Fruit fly (Drosophila melanogaster): Measurements from ENCODE around the gene CG32264.

The CG32264 gene

DNA sequence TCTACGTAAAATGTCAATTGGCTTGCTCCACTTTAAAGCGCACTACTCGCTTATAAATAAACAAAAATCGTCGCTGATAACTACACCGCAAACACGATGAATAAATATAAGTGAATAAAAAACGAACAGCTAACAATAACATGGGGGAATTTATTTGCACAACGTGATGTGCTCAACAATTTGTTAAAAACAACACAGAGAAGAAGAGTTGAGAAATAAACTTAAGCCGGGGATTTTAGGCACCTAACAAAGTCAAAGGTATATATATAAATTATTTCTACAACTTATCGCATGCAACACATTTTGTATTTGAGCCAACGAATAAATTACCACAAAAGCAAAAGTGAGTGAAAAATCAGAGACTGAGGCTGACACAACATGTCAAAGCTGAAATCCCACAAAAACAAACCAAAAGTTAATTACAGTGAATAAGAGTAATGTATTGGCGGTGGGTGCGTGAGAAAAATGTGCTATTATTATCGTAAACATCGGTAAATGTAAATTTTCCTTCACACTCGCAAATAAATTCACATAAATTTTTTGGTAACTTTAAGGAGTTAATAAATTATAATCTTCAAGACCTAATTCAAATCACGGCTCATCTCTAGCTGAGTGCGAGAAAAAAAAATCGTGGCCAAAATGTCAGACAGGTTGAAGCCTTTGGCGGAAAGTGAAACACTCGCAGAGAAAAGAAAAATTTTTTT is 33.8 kb downstream of the CG32264 start:
- TF ChIP-seq psq (GFP tag; optimal IDR thresholded peaks at IDR 0.05): no peak
- TF ChIP-seq OdsH (GFP tag; optimal IDR thresholded peaks at IDR 0.05): peak; percentile 42
- TF ChIP-seq Dfd (GFP tag; optimal IDR thresholded peaks at IDR 0.05): no peak
- no peak for TF ChIP-seq Vsx2 (GFP tag; optimal IDR thresholded peaks at IDR 0.05; ENCODE audit: partially characterized antibody)
- no peak for TF ChIP-seq Hr83 (GFP tag; optimal IDR thresholded peaks at IDR 0.05; ENCODE audit: poor library complexity, severe bottlenecking)
- no peak for TF ChIP-seq dmrt93B (GFP tag; optimal IDR thresholded peaks at IDR 0.05)
- TF ChIP-seq rgr (GFP tag; optimal IDR thresholded peaks at IDR 0.05): peak; percentile 39
- TF ChIP-seq CG9705 (GFP tag; optimal IDR thresholded peaks at IDR 0.05): no peak
- TF ChIP-seq usp (GFP tag; optimal IDR thresholded peaks at IDR 0.05): no peak
- no peak for TF ChIP-seq HLH106 (tag; optimal IDR thresholded peaks at IDR 0.05)
- no peak for TF ChIP-seq Myc (optimal IDR thresholded peaks at IDR 0.05)
- no peak for TF ChIP-seq pan (optimal IDR thresholded peaks at IDR 0.05)
- TF ChIP-seq N (GFP tag; optimal IDR thresholded peaks at IDR 0.05): no peak
- TF ChIP-seq sage (GFP tag; optimal IDR thresholded peaks at IDR 0.05): no peak
- TF ChIP-seq Jra (GFP tag; optimal IDR thresholded peaks at IDR 0.05): no peak
- TF ChIP-seq CrebA (GFP tag; optimal IDR thresholded peaks at IDR 0.05; ENCODE audit: borderline replicate concordance): no peak
- no peak for TF ChIP-seq GATAd (GFP tag; optimal IDR thresholded peaks at IDR 0.05)
- peak; percentile 31 for TF ChIP-seq br (GFP tag; optimal IDR thresholded peaks at IDR 0.05)
- peak; percentile 13 for TF ChIP-seq h (GFP tag; optimal IDR thresholded peaks at IDR 0.05)
- TF ChIP-seq Abd-B (GFP tag; optimal IDR thresholded peaks at IDR 0.05): no peak
- no peak for TF ChIP-seq Rel (GFP tag; optimal IDR thresholded peaks at IDR 0.05)
- no peak for TF ChIP-seq Rel (tag; optimal IDR thresholded peaks at IDR 0.05)
- peak; percentile 11 for TF ChIP-seq fru (GFP tag; optimal IDR thresholded peaks at IDR 0.05)
- no peak for TF ChIP-seq Dif (GFP tag; optimal IDR thresholded peaks at IDR 0.05; ENCODE audit: partially characterized antibody)
- no peak for TF ChIP-seq sv (GFP tag; optimal IDR thresholded peaks at IDR 0.05)
- TF ChIP-seq tai (GFP tag; optimal IDR thresholded peaks at IDR 0.05): no peak
- peak; percentile 18 for TF ChIP-seq CG32264 (GFP tag; optimal IDR thresholded peaks at IDR 0.05)
- TF ChIP-seq Hnf4 (GFP tag; optimal IDR thresholded peaks at IDR 0.05): no peak
- TF ChIP-seq foxo (GFP tag; optimal IDR thresholded peaks at IDR 0.05): no peak
- no peak for TF ChIP-seq lola (GFP tag; optimal IDR thresholded peaks at IDR 0.05)
- TF ChIP-seq dsf (GFP tag; optimal IDR thresholded peaks at IDR 0.05; ENCODE audit: borderline replicate concordance): no peak
- peak; percentile 25 for TF ChIP-seq ey (GFP tag; optimal IDR thresholded peaks at IDR 0.05)
- no peak for TF ChIP-seq Hr78 (GFP tag; optimal IDR thresholded peaks at IDR 0.05)
- TF ChIP-seq woc (GFP tag; optimal IDR thresholded peaks at IDR 0.05): no peak
- no peak for TF ChIP-seq dl (GFP tag; optimal IDR thresholded peaks at IDR 0.05; ENCODE audit: insufficient read depth in 1 of 2, partially characterized antibody in 2 of 2)
- no peak for TF ChIP-seq jim (GFP tag; optimal IDR thresholded peaks at IDR 0.05)
- no peak for TF ChIP-seq brk (GFP tag; optimal IDR thresholded peaks at IDR 0.05)
- TF ChIP-seq Sp1 (GFP tag; optimal IDR thresholded peaks at IDR 0.05): no peak
- no peak for TF ChIP-seq Mio (GFP tag; optimal IDR thresholded peaks at IDR 0.05)

DNA sequence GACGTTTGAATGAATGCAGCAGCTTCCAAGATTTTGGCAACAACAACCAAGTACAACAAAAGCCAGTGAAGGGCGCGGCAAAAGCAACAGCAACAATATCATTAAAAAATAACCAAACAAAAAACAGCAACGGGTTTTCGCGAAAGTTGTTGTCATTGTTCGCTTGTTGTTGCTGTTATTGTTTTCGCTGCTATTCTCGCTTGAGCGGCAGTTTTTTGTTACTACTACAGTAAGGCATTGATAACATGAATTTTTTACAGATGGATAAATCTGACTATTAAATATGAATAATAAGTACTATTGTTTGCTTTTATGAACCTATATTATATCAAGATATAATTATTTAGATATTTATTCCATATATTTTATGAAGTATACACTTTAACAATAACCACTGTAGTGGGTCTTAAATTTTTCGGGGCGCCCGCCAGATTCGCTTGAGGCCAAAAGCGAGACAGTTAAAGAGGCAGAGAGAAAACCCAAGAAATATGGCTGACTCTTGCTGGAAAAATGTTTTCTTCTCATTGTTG is 34.8 kb downstream of the CG32264 start:
- TF ChIP-seq ey (GFP tag; optimal IDR thresholded peaks at IDR 0.05): peak; percentile 45
- no peak for TF ChIP-seq GATAd (GFP tag; optimal IDR thresholded peaks at IDR 0.05)
- TF ChIP-seq dmrt93B (GFP tag; optimal IDR thresholded peaks at IDR 0.05): peak; percentile 54
- no peak for TF ChIP-seq lola (GFP tag; optimal IDR thresholded peaks at IDR 0.05)
- TF ChIP-seq N (GFP tag; optimal IDR thresholded peaks at IDR 0.05): no peak
- no peak for TF ChIP-seq Abd-B (GFP tag; optimal IDR thresholded peaks at IDR 0.05)
- TF ChIP-seq Vsx2 (GFP tag; optimal IDR thresholded peaks at IDR 0.05; ENCODE audit: partially characterized antibody): peak; percentile 20
- peak; percentile 35 for TF ChIP-seq sv (GFP tag; optimal IDR thresholded peaks at IDR 0.05)
- no peak for TF ChIP-seq dsf (GFP tag; optimal IDR thresholded peaks at IDR 0.05; ENCODE audit: borderline replicate concordance)
- peak; percentile 82 for TF ChIP-seq psq (GFP tag; optimal IDR thresholded peaks at IDR 0.05)
- no peak for TF ChIP-seq Hr83 (GFP tag; optimal IDR thresholded peaks at IDR 0.05; ENCODE audit: poor library complexity, severe bottlenecking)
- TF ChIP-seq jim (GFP tag; optimal IDR thresholded peaks at IDR 0.05): no peak
- TF ChIP-seq Myc (optimal IDR thresholded peaks at IDR 0.05): no peak
- TF ChIP-seq OdsH (GFP tag; optimal IDR thresholded peaks at IDR 0.05): peak; percentile 83
- TF ChIP-seq Mio (GFP tag; optimal IDR thresholded peaks at IDR 0.05): no peak
- peak; percentile 39 for TF ChIP-seq CG9705 (GFP tag; optimal IDR thresholded peaks at IDR 0.05)
- TF ChIP-seq tai (GFP tag; optimal IDR thresholded peaks at IDR 0.05): peak; percentile 38
- no peak for TF ChIP-seq pan (optimal IDR thresholded peaks at IDR 0.05)
- peak; percentile 70 for TF ChIP-seq rgr (GFP tag; optimal IDR thresholded peaks at IDR 0.05)
- peak; percentile 34 for TF ChIP-seq CrebA (GFP tag; optimal IDR thresholded peaks at IDR 0.05; ENCODE audit: borderline replicate concordance)
- no peak for TF ChIP-seq dl (GFP tag; optimal IDR thresholded peaks at IDR 0.05; ENCODE audit: insufficient read depth in 1 of 2, partially characterized antibody in 2 of 2)
- peak; percentile 19 for TF ChIP-seq br (GFP tag; optimal IDR thresholded peaks at IDR 0.05)
- no peak for TF ChIP-seq Hr78 (GFP tag; optimal IDR thresholded peaks at IDR 0.05)
- TF ChIP-seq HLH106 (tag; optimal IDR thresholded peaks at IDR 0.05): peak; percentile 86
- TF ChIP-seq fru (GFP tag; optimal IDR thresholded peaks at IDR 0.05): peak; percentile 69
- no peak for TF ChIP-seq CG32264 (GFP tag; optimal IDR thresholded peaks at IDR 0.05)
- no peak for TF ChIP-seq usp (GFP tag; optimal IDR thresholded peaks at IDR 0.05)
- TF ChIP-seq brk (GFP tag; optimal IDR thresholded peaks at IDR 0.05): peak; percentile 23
- peak; percentile 68 for TF ChIP-seq h (GFP tag; optimal IDR thresholded peaks at IDR 0.05)
- peak in 1 of 2 experiments; percentile 84 for TF ChIP-seq foxo (GFP tag; optimal IDR thresholded peaks at IDR 0.05)
- peak; percentile 48 for TF ChIP-seq woc (GFP tag; optimal IDR thresholded peaks at IDR 0.05)
- TF ChIP-seq Rel (GFP tag; optimal IDR thresholded peaks at IDR 0.05): peak; percentile 6
- TF ChIP-seq Rel (tag; optimal IDR thresholded peaks at IDR 0.05): peak; percentile 42
- TF ChIP-seq Dfd (GFP tag; optimal IDR thresholded peaks at IDR 0.05): no peak
- no peak for TF ChIP-seq Jra (GFP tag; optimal IDR thresholded peaks at IDR 0.05)
- TF ChIP-seq Dif (GFP tag; optimal IDR thresholded peaks at IDR 0.05; ENCODE audit: partially characterized antibody): no peak
- peak; percentile 89 for TF ChIP-seq Sp1 (GFP tag; optimal IDR thresholded peaks at IDR 0.05)
- peak; percentile 12 for TF ChIP-seq sage (GFP tag; optimal IDR thresholded peaks at IDR 0.05)
- peak; percentile 55 for TF ChIP-seq Hnf4 (GFP tag; optimal IDR thresholded peaks at IDR 0.05)
